Worm (Caenorhabditis elegans): ENCODE results near the gene H09F14.1.

The H09F14.1 gene

DNA sequence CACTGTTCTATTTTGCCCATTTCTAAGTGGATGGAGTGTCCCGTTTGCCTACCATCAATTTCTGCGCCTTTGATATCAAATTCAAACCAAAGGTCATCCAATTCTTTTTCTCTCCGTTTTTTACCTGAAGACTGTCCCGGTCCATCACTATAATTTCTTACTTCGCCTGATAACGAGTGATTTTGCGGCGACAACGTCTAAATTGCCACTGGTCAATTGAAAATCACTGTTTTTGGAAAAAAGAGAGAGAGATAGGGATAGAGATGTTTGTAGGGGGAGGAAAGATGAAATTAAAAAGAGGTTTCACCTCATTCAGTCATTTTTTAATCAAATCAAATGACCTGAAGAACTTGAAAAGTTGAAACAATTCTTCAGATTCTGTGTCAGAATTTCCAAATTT lies 43.9 kb downstream of the H09F14.1 start (continued):
- TF ChIP-seq ceh-58 (GFP tag; IDR thresholded peaks at IDR 0.05) (no peak), snpc-1.1 (tag; optimal IDR thresholded peaks at IDR 0.05; ENCODE audit: insufficient read depth) (no peak), ccch-3 (GFP tag; optimal IDR thresholded peaks at IDR 0.05) (no peak), C17E4.6 (GFP tag; IDR thresholded peaks at IDR 0.05) (no peak), snpc-3.4 (tag; optimal IDR thresholded peaks at IDR 0.05) (no peak), ceh-40 (GFP tag; IDR thresholded peaks at IDR 0.05) (no peak)

DNA sequence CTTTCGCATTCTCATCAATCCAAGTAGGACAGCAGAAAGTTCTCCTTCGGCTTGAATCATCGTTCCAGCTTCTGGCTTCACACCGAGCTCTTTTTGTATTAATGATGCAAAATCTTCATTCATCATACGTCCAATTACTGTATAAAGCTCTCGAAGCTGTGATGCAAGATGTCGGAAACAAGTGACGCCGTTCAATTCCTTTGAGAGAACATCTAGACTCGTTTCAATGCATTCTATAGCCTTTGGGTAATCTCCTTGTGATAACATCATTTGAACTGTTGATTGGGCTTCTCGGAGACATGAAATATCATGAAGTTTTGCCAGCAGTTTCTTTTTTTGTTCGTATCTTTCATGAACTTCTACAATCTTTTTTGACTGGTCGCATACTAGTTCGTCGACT lies 46.9 kb downstream of the H09F14.1 start:
- TF ChIP-seq lin-54 (GFP tag; optimal IDR thresholded peaks at IDR 0.05) (no peak), lag-1 (GFP tag; IDR thresholded peaks at IDR 0.05) (no peak), Y67H2A.10 (GFP tag; conservative IDR thresholded peaks at IDR 0.05) (no peak), ztf-22 (GFP tag; optimal IDR thresholded peaks at IDR 0.05) (no peak), B0035.1 (tag; optimal IDR thresholded peaks at IDR 0.05) (no peak), ztf-3 (GFP tag; optimal IDR thresholded peaks at IDR 0.05) (no peak), madf-8 (GFP tag; conservative IDR thresholded peaks at IDR 0.05) (no peak), atf-7 (tag; optimal IDR thresholded peaks at IDR 0.05) (no peak), cebp-2 (GFP tag; IDR thresholded peaks at IDR 0.05) (no peak), mxl-1 (tag; optimal IDR thresholded peaks at IDR 0.05) (no peak), ZK185.1 (tag; optimal IDR thresholded peaks at IDR 0.05; ENCODE audit: poor library complexity, severe bottlenecking) (no peak), snpc-1.3 (tag; optimal IDR thresholded peaks at IDR 0.05; ENCODE audit: insufficient read depth) (no peak), hmg-20 (GFP tag; IDR thresholded peaks at IDR 0.05) (no peak), him-1 (tag; optimal IDR thresholded peaks at IDR 0.05) (no peak), unc-130 (GFP tag; optimal IDR thresholded peaks at IDR 0.05) (no peak), nfya-2 (GFP tag; IDR thresholded peaks at IDR 0.05) (no peak), nhr-179 (tag; optimal IDR thresholded peaks at IDR 0.05) (no peak), egl-18 (GFP tag; IDR thresholded peaks at IDR 0.05) (no peak), mcd-1 (GFP tag; IDR thresholded peaks at IDR 0.05) (no peak), F23B12.7 (tag; optimal IDR thresholded peaks at IDR 0.05; ENCODE audit: insufficient read depth) (no peak)

DNA sequence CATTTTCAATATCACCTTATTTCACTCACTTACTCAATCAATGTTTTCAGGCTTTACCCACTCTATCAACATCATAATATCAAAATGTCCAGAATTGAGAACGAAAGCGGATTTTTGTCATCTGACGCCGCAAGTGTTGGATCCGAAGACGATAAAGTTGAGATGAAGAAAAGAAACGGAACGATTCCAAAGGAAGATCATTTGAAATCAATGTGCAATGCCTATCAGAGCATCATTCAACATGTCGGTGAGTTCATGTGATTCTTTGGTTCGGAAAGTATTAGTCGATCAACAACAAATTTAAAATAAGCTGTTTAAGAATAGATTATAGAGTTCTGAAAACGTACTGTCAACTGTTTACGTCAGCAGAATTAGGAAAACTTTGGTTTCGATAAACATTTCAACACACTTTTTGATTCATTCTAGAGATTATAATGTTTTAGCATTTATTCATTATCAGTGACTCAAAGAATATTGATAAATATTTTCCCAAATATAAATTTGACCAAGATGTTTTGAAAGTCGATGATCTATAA lies 50.5 kb downstream of the H09F14.1 start, which contains the start of gene cat-4:
TSS of gene cat-4 (plus strand) at position 51 of the 536 bp plus-strand sequence.
- TF ChIP-seq snpc-1.1 (tag; optimal IDR thresholded peaks at IDR 0.05; ENCODE audit: insufficient read depth) (no peak), F22D6.2 (tag; optimal IDR thresholded peaks at IDR 0.05) (no peak), repo-1 (tag; optimal IDR thresholded peaks at IDR 0.05) (no peak), F57C9.4 (tag; optimal IDR thresholded peaks at IDR 0.05) (no peak), C06A6.2 (GFP tag; conservative IDR thresholded peaks at IDR 0.05) (no peak), nhr-80 (tag; optimal IDR thresholded peaks at IDR 0.05) (peak; percentile 31)

DNA sequence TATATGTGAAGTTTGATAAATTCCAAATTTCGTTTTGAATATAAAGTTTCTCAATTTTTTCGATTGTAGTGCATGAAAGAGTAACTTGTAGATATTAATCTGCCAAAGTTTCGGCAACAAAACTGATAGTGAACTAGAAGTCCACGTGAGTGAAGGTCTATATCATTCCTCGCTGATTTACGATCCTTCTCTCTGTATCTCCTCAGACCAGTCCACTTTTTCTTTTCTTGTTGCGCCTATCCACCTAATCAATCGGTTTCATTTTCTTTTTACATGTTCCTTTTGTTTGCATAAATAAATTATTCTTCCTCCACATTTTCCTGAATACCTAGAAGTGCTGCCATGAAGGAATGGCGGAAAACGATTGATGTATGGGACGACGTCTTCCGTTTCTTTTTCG lies 51.3 kb downstream of the H09F14.1 start:
- TF ChIP-seq F55B11.4 (tag; optimal IDR thresholded peaks at IDR 0.05; ENCODE audit: borderline replicate concordance, insufficient read depth) (no peak), atf-7 (tag; optimal IDR thresholded peaks at IDR 0.05) (no peak)

DNA sequence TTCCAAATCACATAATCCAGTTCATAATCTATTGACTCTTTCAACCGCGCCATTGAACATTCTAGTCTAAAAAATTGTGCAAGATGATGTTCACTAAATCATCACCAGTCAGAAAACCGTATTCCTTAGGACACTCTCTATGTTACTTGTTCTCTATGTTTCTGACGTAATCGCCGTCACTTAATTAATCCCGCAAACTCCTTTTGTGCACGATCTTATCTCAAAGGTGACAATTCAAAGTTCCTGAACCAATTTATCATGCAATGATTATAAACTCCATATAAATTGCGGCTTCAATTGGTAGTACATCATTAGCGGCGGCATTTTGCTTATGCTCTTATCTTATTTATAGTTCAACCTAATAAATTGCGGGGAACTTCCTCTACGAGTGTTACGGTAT lies 52.6 kb downstream of the H09F14.1 start:
- TF ChIP-seq D2030.7 (GFP tag; IDR thresholded peaks at IDR 0.05): no peak
- TF ChIP-seq atf-7 (tag; optimal IDR thresholded peaks at IDR 0.05): peak; percentile 63
- TF ChIP-seq nhr-80 (tag; optimal IDR thresholded peaks at IDR 0.05): peak; percentile 60
- TF ChIP-seq ztf-18 (tag; optimal IDR thresholded peaks at IDR 0.05): no peak
